Worm (Caenorhabditis elegans): ENCODE results near the gene syx-16.

The syx-16 gene

DNA sequence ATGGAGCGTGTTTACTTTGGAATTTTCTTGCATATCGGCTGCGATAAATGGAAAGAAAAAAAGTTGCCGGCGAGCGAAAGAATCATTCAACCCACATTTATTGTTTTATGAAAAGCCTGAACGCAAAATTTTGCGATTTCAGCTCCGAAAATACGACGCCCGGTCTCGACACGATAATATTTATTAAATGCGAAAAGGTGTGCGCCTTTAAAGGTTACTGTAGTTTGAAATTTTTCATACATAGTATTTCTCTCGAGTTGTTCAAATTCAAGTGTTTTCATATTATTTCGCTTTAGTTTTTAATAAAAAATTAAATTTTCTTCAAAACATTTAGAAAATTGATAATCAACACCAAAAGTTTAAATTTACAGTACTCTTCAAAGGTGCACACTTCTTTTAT, at the start of gene syx-16:
TSS of gene syx-16 (minus strand) at position 118 of the 400 bp plus-strand sequence.
- TF ChIP-seq him-1 (tag; optimal IDR thresholded peaks at IDR 0.05), result no peak

DNA sequence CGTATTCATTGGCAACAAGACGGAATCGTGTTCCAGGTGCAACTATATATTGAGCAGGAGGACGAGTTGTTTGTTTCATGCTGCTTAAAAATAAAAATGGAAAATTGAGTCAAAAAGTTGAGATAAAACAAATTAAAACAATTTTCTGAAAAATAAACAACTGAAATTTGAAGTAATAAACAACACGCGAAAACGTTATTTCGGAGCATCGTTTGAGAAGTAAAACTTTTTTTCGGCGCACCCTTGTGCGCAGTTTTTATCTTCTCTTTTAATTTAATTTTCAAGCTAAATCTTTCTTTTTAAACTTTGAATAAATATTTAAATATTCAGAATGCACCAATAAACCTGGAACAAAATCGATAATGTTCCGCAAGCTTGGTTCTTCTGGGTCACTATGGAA, 45.2 kb upstream of the syx-16 start, which contains the start of the genes sumv-1 and gop-1:
TSS of gene sumv-1 (minus strand) at position 80 of the 400 bp plus-strand sequence.
TSS of gene gop-1 (plus strand) at position 331 of the 400 bp plus-strand sequence.
- TF ChIP-seq dao-5 (tag; optimal IDR thresholded peaks at IDR 0.05) (no peak), W03F9.2 (tag; optimal IDR thresholded peaks at IDR 0.05) (no peak), him-1 (tag; optimal IDR thresholded peaks at IDR 0.05) (no peak)

DNA sequence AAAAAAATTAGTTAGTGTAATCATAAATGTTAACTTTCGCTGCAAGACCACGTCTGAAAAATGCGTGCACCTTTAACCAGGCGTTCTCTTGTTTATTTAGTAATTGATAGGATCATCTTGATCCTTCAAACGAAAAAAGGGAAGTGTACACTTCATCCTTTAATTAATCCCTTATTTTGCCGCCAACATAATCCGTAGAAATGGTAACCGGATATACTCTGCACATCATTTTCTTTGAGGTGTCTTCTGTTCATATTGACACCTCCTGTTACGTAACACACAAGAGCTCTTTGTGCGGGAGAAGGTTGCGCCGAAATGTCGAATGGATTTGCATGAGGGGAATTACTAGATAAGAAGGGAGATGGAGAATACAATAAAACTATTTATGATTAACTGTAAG, 39.8 kb upstream of the syx-16 start:
- no peak for TF ChIP-seq him-1 (tag; optimal IDR thresholded peaks at IDR 0.05)
- no peak for TF ChIP-seq dao-5 (tag; optimal IDR thresholded peaks at IDR 0.05)
- TF ChIP-seq W03F9.2 (tag; optimal IDR thresholded peaks at IDR 0.05), result no peak

DNA sequence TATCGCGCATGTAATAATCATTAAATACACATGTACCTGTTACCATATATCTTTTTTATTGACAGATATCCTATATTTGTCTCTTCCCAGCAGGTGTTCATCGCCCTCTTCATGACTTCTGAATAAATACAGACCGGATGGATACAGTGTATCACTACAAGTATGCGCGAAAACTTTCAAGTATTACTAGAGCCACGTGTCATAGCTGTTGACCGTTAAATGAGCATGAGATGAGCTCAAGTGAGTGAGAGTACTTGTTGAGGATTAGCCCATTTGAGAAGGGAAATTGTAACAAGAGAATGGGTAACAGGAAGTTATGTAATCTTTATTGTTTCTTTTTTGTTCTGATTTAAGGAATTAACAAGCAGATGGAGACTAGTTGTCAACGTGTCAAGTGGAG, 36.2 kb upstream of the syx-16 start:
- TF ChIP-seq W03F9.2 (tag; optimal IDR thresholded peaks at IDR 0.05) (no peak), him-1 (tag; optimal IDR thresholded peaks at IDR 0.05) (no peak), dao-5 (tag; optimal IDR thresholded peaks at IDR 0.05) (no peak)

DNA sequence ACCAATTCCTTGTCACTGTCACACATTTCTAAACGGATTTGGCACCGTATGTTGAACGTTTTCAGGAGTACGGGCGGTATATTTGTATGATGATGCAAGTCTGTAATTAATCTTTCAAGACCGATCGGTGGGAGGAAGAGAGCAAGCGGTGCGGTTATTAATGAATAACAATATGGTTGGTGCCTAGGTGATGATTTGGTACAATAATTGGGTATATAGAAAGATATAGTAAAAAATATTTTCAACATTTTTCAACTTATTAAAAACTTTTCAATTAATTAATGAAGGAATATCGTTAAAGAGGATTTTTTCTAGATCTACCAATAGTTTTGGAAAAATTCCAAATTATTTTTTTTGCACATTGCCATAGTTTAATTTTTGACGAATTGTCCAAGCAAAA, 35.6 kb upstream of the syx-16 start, which contains the start of gene cnd-1:
TSS of gene cnd-1 (minus strand) at position 101 of the 400 bp plus-strand sequence.
- TF ChIP-seq him-1 (tag; optimal IDR thresholded peaks at IDR 0.05) (no peak), W03F9.2 (tag; optimal IDR thresholded peaks at IDR 0.05) (no peak), dao-5 (tag; optimal IDR thresholded peaks at IDR 0.05) (no peak)

DNA sequence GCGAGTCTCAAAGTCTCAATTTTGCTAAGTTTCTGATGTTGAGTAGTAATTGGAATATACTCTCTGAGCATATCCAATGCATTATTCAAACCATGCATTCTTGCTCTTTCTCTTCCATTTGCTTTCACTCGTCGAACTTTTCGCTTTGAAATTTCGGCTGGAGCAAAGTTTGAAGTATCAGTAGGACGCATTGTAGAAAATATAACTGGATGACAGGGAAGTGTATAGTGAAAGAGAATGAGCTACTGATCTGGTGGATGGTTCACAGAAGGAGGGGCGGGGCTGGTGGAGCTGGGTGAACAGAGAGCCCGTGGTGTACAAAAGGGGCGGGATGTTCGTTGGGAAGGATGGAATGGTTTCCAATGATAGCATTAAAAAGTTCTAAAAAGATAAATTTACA, 32.9 kb upstream of the syx-16 start:
- no peak for TF ChIP-seq dao-5 (tag; optimal IDR thresholded peaks at IDR 0.05)
- TF ChIP-seq him-1 (tag; optimal IDR thresholded peaks at IDR 0.05), result no peak
- no peak for TF ChIP-seq W03F9.2 (tag; optimal IDR thresholded peaks at IDR 0.05)

DNA sequence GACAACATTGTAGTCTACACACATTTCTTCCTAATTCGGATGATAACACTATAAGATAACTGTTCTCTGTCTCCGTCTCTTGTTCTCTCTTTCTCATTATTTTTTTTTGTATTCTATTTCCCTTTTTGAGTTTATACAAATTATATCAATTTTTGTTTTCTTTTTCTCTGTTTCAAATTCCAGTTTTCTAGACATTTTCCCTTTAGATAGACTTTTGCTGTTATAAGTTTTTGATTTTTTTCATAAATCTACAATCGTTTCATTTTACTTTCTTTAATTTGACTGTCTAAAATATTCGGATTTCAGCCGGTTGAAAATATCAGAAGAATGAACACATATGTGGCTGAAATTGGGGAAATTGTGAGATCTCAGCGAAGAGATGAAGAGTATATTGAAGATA, 27.2 kb upstream of the syx-16 start, which contains the start of gene prx-10:
TSS of gene prx-10 (plus strand) at position 301 of the 400 bp plus-strand sequence.
- TF ChIP-seq dao-5 (tag; optimal IDR thresholded peaks at IDR 0.05), result no peak
- no peak for TF ChIP-seq him-1 (tag; optimal IDR thresholded peaks at IDR 0.05)
- no peak for TF ChIP-seq W03F9.2 (tag; optimal IDR thresholded peaks at IDR 0.05)

DNA sequence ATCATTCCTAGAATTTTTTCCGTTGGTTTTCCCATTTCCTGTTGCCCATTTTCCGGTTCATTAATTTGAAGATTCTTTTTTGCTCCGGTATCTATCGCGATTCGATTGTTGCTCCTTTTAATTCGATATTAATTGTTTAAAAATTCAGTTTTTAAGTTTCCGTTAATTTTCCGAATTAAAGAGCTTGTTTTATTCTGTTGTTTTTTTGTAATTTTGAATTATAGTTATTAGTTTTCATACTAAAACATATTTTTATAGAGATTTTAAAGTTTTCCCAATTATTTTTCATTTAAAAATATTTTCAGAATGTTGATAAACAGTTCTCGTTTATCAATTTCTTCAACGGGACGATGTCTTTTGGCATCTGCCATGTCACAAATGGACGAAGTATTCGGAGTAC, 25.4 kb upstream of the syx-16 start, which contains the start of gene mrps-26:
TSS of gene mrps-26 (plus strand) at position 301 of the 400 bp plus-strand sequence.
- no peak for TF ChIP-seq W03F9.2 (tag; optimal IDR thresholded peaks at IDR 0.05)

DNA sequence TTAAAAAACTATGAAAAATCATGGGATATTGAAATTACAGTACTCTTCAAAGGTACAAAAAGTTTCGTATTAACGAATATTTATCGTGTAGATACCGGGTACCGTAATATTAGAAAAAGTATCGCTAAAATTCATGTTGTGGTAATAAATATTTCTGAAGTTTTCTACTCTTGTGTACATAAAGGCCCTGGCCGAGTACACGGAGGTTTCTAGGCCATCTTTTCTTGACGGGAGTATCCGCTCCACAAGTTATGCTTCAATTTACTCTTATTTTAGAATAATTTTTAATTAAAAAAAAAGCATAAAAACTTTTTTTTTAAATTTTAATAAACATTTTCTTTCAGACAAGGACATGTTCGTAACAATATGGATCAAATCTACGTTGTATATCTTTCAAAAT, 24.2 kb upstream of the syx-16 start:
- no peak for TF ChIP-seq him-1 (tag; optimal IDR thresholded peaks at IDR 0.05)
- TF ChIP-seq dao-5 (tag; optimal IDR thresholded peaks at IDR 0.05), result no peak
- no peak for TF ChIP-seq W03F9.2 (tag; optimal IDR thresholded peaks at IDR 0.05)

DNA sequence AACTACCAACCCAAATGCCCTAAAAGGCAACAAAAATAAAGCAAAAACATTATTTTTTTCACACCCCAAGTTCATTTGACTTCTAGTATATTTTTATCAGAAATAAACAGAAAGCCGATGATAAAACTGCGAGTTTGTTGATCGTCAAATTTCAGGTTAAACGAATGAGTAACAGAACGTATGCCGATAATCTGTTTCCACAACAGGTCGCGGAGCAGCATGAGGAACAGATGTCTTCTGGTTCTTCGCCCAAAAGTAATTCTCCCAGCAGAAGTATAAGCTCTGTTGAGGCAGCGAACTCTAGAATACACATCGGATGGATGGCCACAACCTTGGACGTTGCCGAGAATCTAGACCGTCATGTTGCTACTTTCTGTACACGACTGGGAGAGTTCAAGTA, 21.5 kb upstream of the syx-16 start, which contains the start of gene prmt-5:
TSS of gene prmt-5 (plus strand) at position 141 of the 400 bp plus-strand sequence.
- TF ChIP-seq W03F9.2 (tag; optimal IDR thresholded peaks at IDR 0.05) (no peak), him-1 (tag; optimal IDR thresholded peaks at IDR 0.05) (no peak), dao-5 (tag; optimal IDR thresholded peaks at IDR 0.05) (no peak)

DNA sequence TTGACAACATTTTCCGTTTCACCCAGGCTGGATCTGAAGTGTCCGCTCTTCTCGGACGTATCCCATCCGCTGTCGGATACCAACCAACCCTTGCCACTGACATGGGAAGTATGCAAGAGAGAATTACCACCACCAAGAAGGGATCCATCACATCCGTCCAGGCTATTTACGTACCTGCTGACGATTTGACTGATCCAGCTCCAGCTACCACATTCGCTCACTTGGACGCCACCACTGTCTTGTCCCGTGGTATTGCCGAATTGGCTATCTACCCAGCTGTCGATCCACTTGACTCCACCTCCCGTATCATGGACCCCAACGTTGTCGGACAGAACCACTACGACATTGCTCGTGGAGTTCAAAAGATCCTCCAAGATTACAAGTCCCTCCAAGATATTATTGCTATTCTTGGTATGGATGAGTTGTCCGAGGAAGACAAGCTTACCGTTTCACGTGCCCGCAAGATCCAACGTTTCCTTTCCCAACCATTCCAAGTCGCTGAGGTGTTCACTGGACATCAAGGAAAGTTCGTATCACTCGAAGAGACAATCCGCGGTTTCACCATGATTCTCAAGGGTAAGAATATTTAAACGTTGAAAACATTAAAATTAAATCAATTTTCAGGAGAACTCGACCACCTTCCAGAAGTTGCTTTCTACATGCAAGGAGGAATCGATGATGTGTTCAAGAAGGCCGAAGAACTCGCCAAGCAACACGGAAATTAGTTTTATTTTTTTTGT, 20.8 kb upstream of the syx-16 start:
- TF ChIP-seq him-1 (tag; optimal IDR thresholded peaks at IDR 0.05), result no peak
- no peak for TF ChIP-seq dao-5 (tag; optimal IDR thresholded peaks at IDR 0.05)
- no peak for TF ChIP-seq W03F9.2 (tag; optimal IDR thresholded peaks at IDR 0.05)

DNA sequence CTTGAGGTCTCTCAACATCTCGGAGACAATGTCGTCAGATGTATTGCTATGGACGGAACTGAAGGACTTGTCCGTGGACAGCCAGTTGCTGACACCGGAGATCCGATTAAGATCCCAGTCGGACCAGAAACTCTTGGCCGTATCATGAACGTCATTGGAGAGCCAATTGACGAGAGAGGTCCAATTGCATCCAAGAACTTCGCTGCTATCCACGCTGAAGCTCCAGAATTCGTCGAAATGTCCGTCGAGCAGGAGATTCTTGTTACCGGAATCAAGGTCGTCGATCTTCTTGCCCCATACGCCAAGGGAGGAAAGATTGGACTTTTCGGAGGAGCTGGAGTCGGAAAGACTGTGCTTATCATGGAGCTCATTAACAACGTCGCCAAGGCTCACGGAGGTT, 19.9 kb upstream of the syx-16 start:
- no peak for TF ChIP-seq him-1 (tag; optimal IDR thresholded peaks at IDR 0.05)
- no peak for TF ChIP-seq dao-5 (tag; optimal IDR thresholded peaks at IDR 0.05)
- TF ChIP-seq W03F9.2 (tag; optimal IDR thresholded peaks at IDR 0.05), result no peak

DNA sequence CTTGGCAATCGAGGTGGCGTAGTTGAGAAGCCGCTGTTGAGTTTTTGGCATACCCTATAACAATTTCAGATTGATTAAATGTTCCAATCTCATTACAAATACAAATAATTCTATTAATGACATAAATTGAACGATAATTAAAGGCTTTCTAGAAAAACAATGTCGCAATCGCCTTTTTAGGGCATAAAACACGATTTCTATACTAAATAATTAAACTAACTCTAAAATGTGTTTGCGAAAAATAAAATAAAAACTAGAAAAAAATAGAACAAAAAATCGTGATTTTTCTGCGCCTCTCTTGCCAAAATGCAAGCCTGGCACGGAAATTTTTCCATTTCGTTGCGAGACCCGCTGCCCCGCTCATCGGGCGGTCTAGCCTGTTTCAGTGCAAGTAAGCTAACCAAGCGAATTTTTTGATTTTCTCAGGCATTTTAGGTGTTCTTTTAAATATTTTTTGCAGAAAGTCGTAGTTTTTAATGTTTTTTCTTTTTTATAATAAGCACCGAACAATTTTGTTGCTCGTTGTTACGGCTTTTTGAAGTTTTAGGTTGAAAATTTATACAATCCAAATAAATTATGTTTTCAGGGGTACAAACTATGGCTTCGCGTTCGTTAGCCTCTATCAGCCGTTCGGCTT, 19.0 kb upstream of the syx-16 start, which contains the start of the genes C34E10.12, C34E10.10 and atp-2:
TSS of gene C34E10.12 (minus strand) at position 51 of the 637 bp plus-strand sequence.
TSS of gene C34E10.10 (minus strand) at position 54 of the 637 bp plus-strand sequence.
TSS of gene atp-2 (plus strand) at position 587 of the 637 bp plus-strand sequence.
- TF ChIP-seq W03F9.2 (tag; optimal IDR thresholded peaks at IDR 0.05), result peak; percentile 89
- no peak for TF ChIP-seq dao-5 (tag; optimal IDR thresholded peaks at IDR 0.05)
- TF ChIP-seq him-1 (tag; optimal IDR thresholded peaks at IDR 0.05), result peak; percentile 7

DNA sequence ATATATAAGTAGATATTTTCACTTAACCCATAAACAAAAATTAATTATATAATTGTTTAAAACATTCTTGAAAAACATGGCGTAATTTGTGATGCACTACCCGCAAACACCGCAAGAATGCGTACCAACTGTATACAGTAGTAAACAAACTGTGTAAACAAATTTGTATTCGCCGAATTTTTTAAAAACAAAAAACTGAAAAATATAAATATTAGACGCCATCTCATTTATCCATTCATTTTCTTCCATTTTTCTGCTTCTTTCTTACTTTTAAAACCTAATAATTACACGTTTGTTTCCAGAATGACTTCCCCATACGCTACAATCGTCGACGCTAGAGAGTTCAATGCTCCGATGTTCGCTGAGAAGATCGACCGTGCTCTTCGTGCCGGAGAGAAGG, 16.4 kb upstream of the syx-16 start, which contains the start of gene nex-1:
TSS of gene nex-1 (plus strand) at position 301 of the 400 bp plus-strand sequence.
- TF ChIP-seq him-1 (tag; optimal IDR thresholded peaks at IDR 0.05) (no peak), W03F9.2 (tag; optimal IDR thresholded peaks at IDR 0.05) (peak; percentile 17), dao-5 (tag; optimal IDR thresholded peaks at IDR 0.05) (no peak)

Measured in whole organism, L4/young adult.